Worm (Caenorhabditis elegans) whole organism, mixed stage, embryonic: ENCODE measurements around the gene Y57A10A.13.

ENCODE experiments used
- bed-3 ChIP-seq: fragments of 200-800 bp; sonication (Bioruptor generic); optimal IDR thresholded peaks from 3 replicates; lab custom pipeline; 2018; ENCODE audit warnings: mild to moderate bottlenecking, missing genetic modification characterization, moderate library complexity, missing compliant biosample characterization
- flh-1 ChIP-seq: fragments of 200-800 bp; sonication (Bioruptor generic); optimal IDR thresholded peaks from 2 replicates; lab custom pipeline; 2018; ENCODE audit warnings: mild to moderate bottlenecking, missing genetic modification characterization, moderate library complexity, missing compliant biosample characterization
- ham-2 ChIP-seq: fragments of 200-800 bp; sonication (Bioruptor generic); optimal IDR thresholded peaks from 2 replicates; lab custom pipeline; 2018; ENCODE audit warnings: mild to moderate bottlenecking, missing genetic modification characterization, missing compliant biosample characterization
- lin-13 ChIP-seq: fragments of 150-350 bp; optimal IDR thresholded peaks from 2 replicates; lab custom pipeline; 2014; ENCODE audit warnings: missing biosample characterization, missing genetic modification characterization
- nhr-2 ChIP-seq: fragments of 150-350 bp; optimal IDR thresholded peaks from 2 replicates; lab custom pipeline; 2014; ENCODE audit warnings: missing biosample characterization, missing genetic modification characterization
- ztf-11 ChIP-seq: fragments of 150-350 bp; optimal IDR thresholded peaks from 2 replicates; lab custom pipeline; 2014; ENCODE audit warnings: missing biosample characterization, missing genetic modification characterization

DNA sequence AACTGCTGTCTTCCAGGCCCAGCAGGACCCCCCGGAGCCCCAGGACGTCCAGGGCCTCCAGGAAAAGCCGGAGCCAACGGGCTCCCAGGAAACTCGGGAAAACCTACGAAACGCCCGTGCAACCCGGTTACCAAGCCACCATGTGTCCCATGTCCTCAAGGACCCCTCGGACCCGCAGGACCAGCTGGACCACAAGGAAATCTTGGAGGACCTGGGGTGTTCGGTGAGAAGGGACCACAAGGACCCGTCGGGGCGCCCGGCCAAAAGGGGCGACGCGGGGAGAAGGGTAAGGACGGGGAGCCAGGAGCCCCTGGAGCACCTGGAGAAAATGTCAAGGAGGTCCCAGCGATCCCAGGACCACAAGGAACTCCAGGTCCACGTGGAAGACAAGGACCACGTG, 9.3 kb downstream of the Y57A10A.13 start:
- TF ChIP-seq lin-13 (tag; lab: Kevin White, UChicago): no peak
- no peak for TF ChIP-seq flh-1 (GFP tag; lab: Kevin White, UChicago)
- TF ChIP-seq nhr-2 (tag; lab: Kevin White, UChicago): no peak
- no peak for TF ChIP-seq ztf-11 (tag; lab: Kevin White, UChicago)
- TF ChIP-seq ham-2 (GFP tag; lab: Kevin White, UChicago): no peak
- TF ChIP-seq bed-3 (GFP tag; lab: Kevin White, UChicago): no peak
